Fruit fly (Drosophila melanogaster): ENCODE data around the gene CG4080.
A peak's percentile ranks its signal among the peaks of the same experiment; 100 is the strongest.

CG4080 gene

dm6 chr3L:9366850-9367430 lies 32.1 kb downstream of the CG4080 start, which contains the start of the genes Klp67A and CG4452 (continued):
- no peak for TF ChIP-seq wek (GFP tag; optimal IDR thresholded peaks at IDR 0.05)
- TF ChIP-seq Lhr (GFP tag; optimal IDR thresholded peaks at IDR 0.05) = peak; percentile 67
- no peak for TF ChIP-seq CG32772 (GFP tag; IDR thresholded peaks at IDR 0.05)
- TF ChIP-seq CG8478 (optimal IDR thresholded peaks at IDR 0.05) = no peak
- peak; percentile 32 for TF ChIP-seq Ssrp (tag; optimal IDR thresholded peaks at IDR 0.05)
- TF ChIP-seq pfk (GFP tag; optimal IDR thresholded peaks at IDR 0.05) = no peak
- TF ChIP-seq Hand (GFP tag; optimal IDR thresholded peaks at IDR 0.05) = no peak
- TF ChIP-seq CG3163 (GFP tag; optimal IDR thresholded peaks at IDR 0.05) = no peak
- no peak for TF ChIP-seq Dad (GFP tag; optimal IDR thresholded peaks at IDR 0.05)
- TF ChIP-seq CG14014 (GFP tag; IDR thresholded peaks at IDR 0.05) = peak; percentile 10; the same call in 1 of the 2 replicates
- TF ChIP-seq CG4328 (GFP tag; optimal IDR thresholded peaks at IDR 0.05) = no peak
- TF ChIP-seq danr (GFP tag; IDR thresholded peaks at IDR 0.05) = no peak
- peak; percentile 11 for TF ChIP-seq fd3F (GFP tag; optimal IDR thresholded peaks at IDR 0.05)
- no peak for TF ChIP-seq tap (tag; optimal IDR thresholded peaks at IDR 0.05)
- TF ChIP-seq YL-1 (GFP tag; optimal IDR thresholded peaks at IDR 0.05) = peak; percentile 39
- TF ChIP-seq NC2α (GFP tag; optimal IDR thresholded peaks at IDR 0.05) = no peak
- peak; percentile 39; the same call in 1 of the 2 replicates for TF ChIP-seq CG3847 (GFP tag; IDR thresholded peaks at IDR 0.05)
- TF ChIP-seq tx (GFP tag; optimal IDR thresholded peaks at IDR 0.05) = no peak
- TF ChIP-seq CG12104 (GFP tag; optimal IDR thresholded peaks at IDR 0.05) = peak; percentile 21
- TF ChIP-seq Hr3 (GFP tag; optimal IDR thresholded peaks at IDR 0.05) = peak; percentile 43
- TF ChIP-seq CG10565 (GFP tag; optimal IDR thresholded peaks at IDR 0.05) = no peak
- 0 out of 2 replicates have a peak, but pooled peaks have one; percentile 13 for TF ChIP-seq CG14441 (GFP tag; IDR thresholded peaks at IDR 0.05)
- no peak for TF ChIP-seq CG13123 (GFP tag; optimal IDR thresholded peaks at IDR 0.05)
- no peak for TF ChIP-seq Sry-β (GFP tag; optimal IDR thresholded peaks at IDR 0.05)
- TF ChIP-seq CG13894 (tag; optimal IDR thresholded peaks at IDR 0.05) = peak; percentile 32
- no peak for TF ChIP-seq Nf-YB (GFP tag; optimal IDR thresholded peaks at IDR 0.05)
- TF ChIP-seq HHEX (GFP tag; optimal IDR thresholded peaks at IDR 0.05) = no peak
- no peak for TF ChIP-seq tio (GFP tag; optimal IDR thresholded peaks at IDR 0.05)
- TF ChIP-seq CG11560 (tag; IDR thresholded peaks at IDR 0.05) = no peak
- no peak for TF ChIP-seq Trl (optimal IDR thresholded peaks at IDR 0.05)
- no peak for TF ChIP-seq Trl (GFP tag; optimal IDR thresholded peaks at IDR 0.05)
- no peak for TF ChIP-seq Hr39 (optimal IDR thresholded peaks at IDR 0.05)
- TF ChIP-seq NFAT (GFP tag; IDR thresholded peaks at IDR 0.05) = no peak
- no peak for TF ChIP-seq CG16815 (GFP tag; optimal IDR thresholded peaks at IDR 0.05)
- TF ChIP-seq Chrac-16 (GFP tag; optimal IDR thresholded peaks at IDR 0.05) = no peak
- TF ChIP-seq CG12659 (GFP tag; optimal IDR thresholded peaks at IDR 0.05) = peak; percentile 79
- TF ChIP-seq slbo (GFP tag; IDR thresholded peaks at IDR 0.05) = peak; percentile 50; the same call in 1 of the 2 replicates
- TF ChIP-seq CG12155 (GFP tag; optimal IDR thresholded peaks at IDR 0.05) = peak; percentile 53
- TF ChIP-seq maf-S (GFP tag; optimal IDR thresholded peaks at IDR 0.05) = no peak
- no peak for TF ChIP-seq klu (GFP tag; IDR thresholded peaks at IDR 0.05)
- TF ChIP-seq CG17361 (GFP tag; IDR thresholded peaks at IDR 0.05) = peak; percentile 78; the same call in 2 of the 3 replicates
- TF ChIP-seq aop (GFP tag; IDR thresholded peaks at IDR 0.05) = no peak
- no peak for TF ChIP-seq CG31388 (GFP tag; optimal IDR thresholded peaks at IDR 0.05)
- TF ChIP-seq CG1647 (GFP tag; optimal IDR thresholded peaks at IDR 0.05) = no peak
- no peak for TF ChIP-seq gt (GFP tag; IDR thresholded peaks at IDR 0.05)
- TF ChIP-seq CG3838 (GFP tag; optimal IDR thresholded peaks at IDR 0.05) = no peak
- no peak for TF ChIP-seq seq (GFP tag; IDR thresholded peaks at IDR 0.05)
- peak; percentile 87 for TF ChIP-seq amos (GFP tag; IDR thresholded peaks at IDR 0.05; ENCODE audit: partially characterized antibody)
- TF ChIP-seq CG7839 (tag; optimal IDR thresholded peaks at IDR 0.05) = peak; percentile 46
- peak; percentile 88 for TF ChIP-seq Bgb (GFP tag; IDR thresholded peaks at IDR 0.05; ENCODE audit: partially characterized antibody)
- no peak for TF ChIP-seq CG9609 (GFP tag; optimal IDR thresholded peaks at IDR 0.05)
- peak; percentile 78 for TF ChIP-seq stwl (tag; optimal IDR thresholded peaks at IDR 0.05)

All from whole organism, embryonic.